Worm (Caenorhabditis elegans) whole organism, mixed stage, embryonic: ENCODE results near the gene srh-292.

Experiments used
- bed-3 ChIP-seq: fragments of 200-800 bp; sonication (Bioruptor generic); optimal IDR thresholded peaks from 3 replicates; lab custom pipeline; 2018; ENCODE audit warnings: mild to moderate bottlenecking, missing genetic modification characterization, moderate library complexity, missing compliant biosample characterization
- ceh-39 ChIP-seq: fragments of 150-350 bp; optimal IDR thresholded peaks from 2 replicates; lab custom pipeline; 2014; ENCODE audit warnings: missing biosample characterization, missing genetic modification characterization
- ces-1 ChIP-seq: fragments of 150-350 bp; optimal IDR thresholded peaks from 2 replicates; lab custom pipeline; 2014; ENCODE audit warnings: missing biosample characterization, missing genetic modification reagents, missing genetic modification characterization
- drap-1 ChIP-seq: fragments of 200-800 bp; sonication (Bioruptor generic); optimal IDR thresholded peaks from 3 replicates; lab custom pipeline; 2018; ENCODE audit warnings: mild to moderate bottlenecking, missing genetic modification characterization, missing compliant biosample characterization
- elt-3 ChIP-seq: fragments of 150-350 bp; optimal IDR thresholded peaks from 2 replicates; lab custom pipeline; 2014; ENCODE audit warnings: missing biosample characterization, missing genetic modification characterization
- lsy-2 ChIP-seq: fragments of 150-350 bp; optimal IDR thresholded peaks from 2 replicates; lab custom pipeline; 2014; ENCODE audit warnings: missing biosample characterization, missing genetic modification characterization
- snpc-4 ChIP-seq: fragments of 150-350 bp; optimal IDR thresholded peaks from 2 replicates; lab custom pipeline; 2014; ENCODE audit warnings: missing biosample characterization, missing genetic modification characterization
- zip-8 ChIP-seq: fragments of 150-350 bp; optimal IDR thresholded peaks from 2 replicates; lab custom pipeline; 2014; ENCODE audit warnings: missing biosample characterization, missing genetic modification characterization

Gene srh-292

ce11 chrV:17845370-17845967, 42.9 kb downstream of the srh-292 start:
- TF ChIP-seq bed-3 (GFP tag; lab: Kevin White, UChicago): no peak
- TF ChIP-seq drap-1 (GFP tag; lab: Kevin White, UChicago): no peak
- TF ChIP-seq elt-3 (tag; lab: Kevin White, UChicago): no peak
- TF ChIP-seq zip-8 (tag; lab: Kevin White, UChicago): peak; percentile 100
- TF ChIP-seq ces-1 (GFP tag; lab: Kevin White, UChicago): no peak
- no peak for TF ChIP-seq lsy-2 (tag; lab: Kevin White, UChicago)
- no peak for TF ChIP-seq ceh-39
- no peak for TF ChIP-seq snpc-4
